Fruit fly (Drosophila melanogaster): ENCODE measurements around the gene HDAC11.

Gene HDAC11

DNA sequence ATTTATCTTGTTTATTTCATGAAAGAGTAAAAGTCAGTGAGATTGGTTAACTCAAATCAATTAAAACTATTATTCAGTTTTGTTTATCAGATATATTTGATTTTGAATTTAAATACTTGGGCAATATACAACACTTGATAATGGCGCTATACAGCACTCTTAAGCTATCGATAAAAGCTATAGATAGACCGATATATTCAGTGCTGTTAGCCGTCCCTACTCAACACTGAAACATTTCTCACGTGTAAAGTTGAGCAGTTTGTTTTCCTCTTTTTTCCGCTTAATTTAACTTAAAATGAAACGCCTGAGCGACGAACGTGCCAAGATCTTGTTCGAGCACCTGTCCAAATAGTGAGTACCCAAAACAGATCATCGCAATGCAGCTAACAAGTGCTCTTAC, 5.6 kb downstream of the HDAC11 start, which contains the start of gene CG7006 (continued):
- TF ChIP-seq Aef1 (GFP tag; IDR thresholded peaks at IDR 0.05) (peak; percentile 36; the same call in 1 of the 3 replicates), Hr51 (GFP tag; optimal IDR thresholded peaks at IDR 0.05) (peak in 1 of 2 experiments; percentile 73), ATbp (GFP tag; optimal IDR thresholded peaks at IDR 0.05) (no peak), fru (optimal IDR thresholded peaks at IDR 0.05) (no peak), fu2 (GFP tag; optimal IDR thresholded peaks at IDR 0.05) (peak; percentile 76), D19A (tag; optimal IDR thresholded peaks at IDR 0.05) (no peak), run (tag; optimal IDR thresholded peaks at IDR 0.05) (no peak), p53 (GFP tag; optimal IDR thresholded peaks at IDR 0.05) (peak; percentile 15), row (GFP tag; IDR thresholded peaks at IDR 0.05) (peak; percentile 27; the same call in 1 of the 3 replicates), CG2116 (GFP tag; optimal IDR thresholded peaks at IDR 0.05) (peak; percentile 67), CG43689 (GFP tag; IDR thresholded peaks at IDR 0.05) (no peak), hbn (GFP tag; IDR thresholded peaks at IDR 0.05; ENCODE audit: partially characterized antibody) (peak; percentile 77), CG6654 (GFP tag; optimal IDR thresholded peaks at IDR 0.05) (no peak), chm (GFP tag; IDR thresholded peaks at IDR 0.05) (peak; percentile 54; the same call in 1 of the 2 replicates), CG8924 (tag; optimal IDR thresholded peaks at IDR 0.05) (no peak), CG17802 (tag; optimal IDR thresholded peaks at IDR 0.05) (peak; percentile 36), CG17186 (GFP tag; optimal IDR thresholded peaks at IDR 0.05) (peak; percentile 52), CG13775 (GFP tag; optimal IDR thresholded peaks at IDR 0.05) (no peak), bab2 (GFP tag; optimal IDR thresholded peaks at IDR 0.05) (peak; percentile 80), maf-S (GFP tag; optimal IDR thresholded peaks at IDR 0.05) (peak; percentile 84), eve (GFP tag; optimal IDR thresholded peaks at IDR 0.05) (no peak), Dad (GFP tag; optimal IDR thresholded peaks at IDR 0.05) (peak; percentile 87), Atf-2 (GFP tag; optimal IDR thresholded peaks at IDR 0.05) (peak; percentile 58), chif (GFP tag; optimal IDR thresholded peaks at IDR 0.05) (peak; percentile 70 to 72), NC2α (GFP tag; optimal IDR thresholded peaks at IDR 0.05) (no peak), CG2120 (GFP tag; optimal IDR thresholded peaks at IDR 0.05) (peak; percentile 94), ci (GFP tag; IDR thresholded peaks at IDR 0.05) (peak; percentile 77), Side (GFP tag; optimal IDR thresholded peaks at IDR 0.05) (peak; percentile 69), PHDP (tag; optimal IDR thresholded peaks at IDR 0.05) (no peak), CG11456 (GFP tag; IDR thresholded peaks at IDR 0.05) (peak; percentile 85), sima (GFP tag; optimal IDR thresholded peaks at IDR 0.05) (no peak), dysf (GFP tag; IDR thresholded peaks at IDR 0.05) (peak; percentile 51; the same call in 1 of the 3 replicates), ro (GFP tag; IDR thresholded peaks at IDR 0.05) (no peak; the same call in 1 of the 2 replicates), so (GFP tag; IDR thresholded peaks at IDR 0.05) (no peak), CG16863 (GFP tag; optimal IDR thresholded peaks at IDR 0.05) (peak; percentile 43), D (optimal IDR thresholded peaks at IDR 0.05) (no peak), D (GFP tag; optimal IDR thresholded peaks at IDR 0.05) (no peak), Ptx1 (GFP tag; IDR thresholded peaks at IDR 0.05) (peak; percentile 64), Deaf1 (tag; optimal IDR thresholded peaks at IDR 0.05) (no peak), HLH3B (GFP tag; IDR thresholded peaks at IDR 0.05) (peak; percentile 65), Mad (GFP tag; optimal IDR thresholded peaks at IDR 0.05) (peak; percentile 50), HLHmδ (GFP tag; optimal IDR thresholded peaks at IDR 0.05) (no peak), CG9817 (tag; optimal IDR thresholded peaks at IDR 0.05) (peak; percentile 70), wor (GFP tag; IDR thresholded peaks at IDR 0.05) (no peak), CG11085 (GFP tag; IDR thresholded peaks at IDR 0.05) (peak; percentile 66), zen2 (GFP tag; IDR thresholded peaks at IDR 0.05; ENCODE audit: partially characterized antibody) (no peak; the same call in 2 of the 3 replicates), CG2678 (tag; optimal IDR thresholded peaks at IDR 0.05) (no peak), nau (GFP tag; optimal IDR thresholded peaks at IDR 0.05) (no peak), Adf1 (GFP tag; IDR thresholded peaks at IDR 0.05) (peak; percentile 13; the same call in 1 of the 2 replicates), ranshi (GFP tag; IDR thresholded peaks at IDR 0.05) (peak; percentile 71), Trl (optimal IDR thresholded peaks at IDR 0.05) (no peak), Trl (GFP tag; optimal IDR thresholded peaks at IDR 0.05) (peak; percentile 82), croc (GFP tag; conservative IDR thresholded peaks at IDR 0.05) (no peak)
